Worm (Caenorhabditis elegans): ENCODE results near the gene hsp-60.

ce11 chrIII:1604514-1604976 lies 15.0 kb upstream of the hsp-60 start, which contains the start of gene Y22D7AL.6:
- peak; percentile 8 for TF ChIP-seq nhr-77 (tag; optimal IDR thresholded peaks at IDR 0.05)
- no peak for TF ChIP-seq lin-39 (tag; optimal IDR thresholded peaks at IDR 0.05)
- no peak for TF ChIP-seq ztf-4 (tag; optimal IDR thresholded peaks at IDR 0.05)
- no peak for TF ChIP-seq ztf-11 (tag; optimal IDR thresholded peaks at IDR 0.05)
- TF ChIP-seq nhr-11 (tag; optimal IDR thresholded peaks at IDR 0.05), result no peak
- TF ChIP-seq pqm-1 (tag; optimal IDR thresholded peaks at IDR 0.05), result no peak
- TF ChIP-seq nhr-76 (tag; optimal IDR thresholded peaks at IDR 0.05), result no peak
- TF ChIP-seq sea-2 (GFP tag; optimal IDR thresholded peaks at IDR 0.05), result no peak
- TF ChIP-seq daf-12 (tag; optimal IDR thresholded peaks at IDR 0.05), result no peak
- peak; percentile 32 for TF ChIP-seq nfya-1 (tag; optimal IDR thresholded peaks at IDR 0.05; ENCODE audit: insufficient read depth)
- TF ChIP-seq mdl-1 (tag; optimal IDR thresholded peaks at IDR 0.05), result no peak

Measured in whole organism, L3 larva.